Fruit fly (Drosophila melanogaster): ENCODE measurements around the gene CG8679.
A peak's percentile ranks its signal among the peaks of the same experiment; 100 is the strongest.

dm6 chr2L:21243964-21244466 lies 25.7 kb upstream of the CG8679 start:
- TF ChIP-seq usp (GFP tag; optimal IDR thresholded peaks at IDR 0.05) (no peak), pan (optimal IDR thresholded peaks at IDR 0.05) (peak; percentile 39), CG8478 (optimal IDR thresholded peaks at IDR 0.05) (no peak), psq (optimal IDR thresholded peaks at IDR 0.05) (no peak), Dll (optimal IDR thresholded peaks at IDR 0.05) (no peak), EcR (GFP tag; optimal IDR thresholded peaks at IDR 0.05) (peak; percentile 60 to 98)
